Fruit fly (Drosophila melanogaster) whole organism, embryonic: ENCODE results near the gene CG10660.

Source experiments
- CG10209 ChIP-seq: fragments of 200-800 bp; sonication (Bioruptor generic); optimal IDR thresholded peaks from 3 replicates; lab custom pipeline; 2017; ENCODE audit warnings: missing biosample characterization, mild to moderate bottlenecking, missing genetic modification characterization, missing genetic modification reagents
- CG1024 ChIP-seq: fragments of 200-800 bp; sonication (Bioruptor generic); IDR thresholded peaks from 2 replicates; pipeline ENCODE4 v1.3.6; 2022; ENCODE audit warnings: missing biosample characterization, missing genetic modification characterization
- CG10431 ChIP-seq: fragments of 200-800 bp; sonication (Bioruptor generic); optimal IDR thresholded peaks from 3 replicates; lab custom pipeline; 2018; ENCODE audit warnings: missing biosample characterization, mild to moderate bottlenecking, missing genetic modification characterization
- CG11093 ChIP-seq: fragments of 200-800 bp; sonication (Bioruptor generic); IDR thresholded peaks from 3 replicates; pipeline ENCODE4 v1.3.6; 2022; ENCODE audit warnings: missing biosample characterization, missing genetic modification characterization
- CG13624 ChIP-seq: fragments of 200-800 bp; sonication (Bioruptor generic); optimal IDR thresholded peaks from 2 replicates; lab custom pipeline; 2016; ENCODE audit warnings: missing biosample characterization, missing genetic modification characterization
- CG1602 ChIP-seq: fragments of 200-800 bp; sonication (Bioruptor generic); optimal IDR thresholded peaks from 3 replicates; lab custom pipeline; 2016; ENCODE audit warnings: missing biosample characterization, missing genetic modification characterization
- CG17802 ChIP-seq: fragments of 200-800 bp; sonication (Bioruptor generic); optimal IDR thresholded peaks from 2 replicates; lab custom pipeline; 2018; ENCODE audit warnings: missing biosample characterization, mild to moderate bottlenecking, missing genetic modification characterization, moderate library complexity
- CG17912 ChIP-seq: fragments of 200-800 bp; sonication (Bioruptor generic); optimal IDR thresholded peaks from 2 replicates; lab custom pipeline; 2018; ENCODE audit warnings: missing biosample characterization, mild to moderate bottlenecking, missing genetic modification characterization
- CG18011 ChIP-seq: fragments of 200-800 bp; sonication (Bioruptor generic); optimal IDR thresholded peaks from 2 replicates; lab custom pipeline; 2017; ENCODE audit warnings: missing biosample characterization, missing genetic modification characterization, mild to moderate bottlenecking, moderate library complexity, missing genotype
- CG2116 ChIP-seq: fragments of 200-800 bp; sonication (Bioruptor generic); optimal IDR thresholded peaks from 3 replicates; lab custom pipeline; 2018; ENCODE audit warnings: missing biosample characterization, mild to moderate bottlenecking, missing genetic modification characterization
- CG2712 ChIP-seq: fragments of 200-800 bp; optimal IDR thresholded peaks from 3 replicates; lab custom pipeline; 2019; ENCODE audit warnings: missing biosample characterization, mild to moderate bottlenecking, missing genetic modification characterization, moderate library complexity
- CG3065 ChIP-seq: fragments of 200-800 bp; sonication (Bioruptor generic); optimal IDR thresholded peaks from 2 replicates; lab custom pipeline; 2016; ENCODE audit warnings: missing biosample characterization, missing genetic modification characterization
- CG32532 ChIP-seq: fragments of 200-800 bp; sonication (Bioruptor generic); IDR thresholded peaks from 2 replicates; pipeline ENCODE4 v1.3.6; 2022; ENCODE audit warnings: missing biosample characterization, missing genetic modification characterization
- CG33213 ChIP-seq: fragments of 200-800 bp; sonication (Bioruptor generic); optimal IDR thresholded peaks from 3 replicates; lab custom pipeline; 2016; ENCODE audit warnings: missing biosample characterization, missing genetic modification characterization
- CG33557 ChIP-seq: fragments of 200-800 bp; sonication (Bioruptor generic); optimal IDR thresholded peaks from 2 replicates; lab custom pipeline; 2019; ENCODE audit warnings: missing biosample characterization, mild to moderate bottlenecking, missing genetic modification characterization, moderate library complexity
- CG3847 ChIP-seq: fragments of 200-800 bp; sonication (Bioruptor generic); IDR thresholded peaks from 2 replicates; pipeline ENCODE4 v1.3.6; 2022; ENCODE audit warnings: missing biosample characterization, missing genetic modification characterization
- CG4282 ChIP-seq: fragments of 200-800 bp; sonication (Bioruptor generic); optimal IDR thresholded peaks from 2 replicates; lab custom pipeline; 2016; ENCODE audit warnings: missing biosample characterization, missing genetic modification characterization
- CG4617 ChIP-seq: fragments of 200-800 bp; sonication (Bioruptor generic); optimal IDR thresholded peaks from 3 replicates; lab custom pipeline; 2016; ENCODE audit warnings: missing biosample characterization, missing genetic modification characterization, borderline replicate concordance
- CG5180 ChIP-seq: fragments of 200-800 bp; sonication (Bioruptor generic); optimal IDR thresholded peaks from 3 replicates; lab custom pipeline; 2017; ENCODE audit warnings: missing biosample characterization, missing genetic modification characterization, mild to moderate bottlenecking, moderate library complexity, missing genetic modification reagents
- CG7963 ChIP-seq: fragments of 200-800 bp; sonication (Bioruptor generic); IDR thresholded peaks from 3 replicates; pipeline ENCODE4 v1.3.6; 2022; ENCODE audit warnings: missing biosample characterization, missing genetic modification characterization; ENCODE audit not compliant: partially characterized antibody
- CG8359 ChIP-seq: fragments of 200-800 bp; sonication (Bioruptor generic); optimal IDR thresholded peaks from 2 replicates; lab custom pipeline; 2017; ENCODE audit warnings: missing biosample characterization, mild to moderate bottlenecking, missing genetic modification characterization, borderline replicate concordance
- CG9727 ChIP-seq: fragments of 200-800 bp; sonication (Bioruptor generic); optimal IDR thresholded peaks from 3 replicates; lab custom pipeline; 2017; ENCODE audit warnings: missing biosample characterization, mild to moderate bottlenecking, missing genetic modification characterization
- Deaf1 ChIP-seq: fragments of 200-800 bp; optimal IDR thresholded peaks from 3 replicates; lab custom pipeline; 2019; ENCODE audit warnings: missing biosample characterization, mild to moderate bottlenecking, missing genetic modification characterization, moderate library complexity
- Dip2 ChIP-seq: fragments of 200-800 bp; sonication (Bioruptor generic); IDR thresholded peaks from 2 replicates; pipeline ENCODE4 v1.3.6; 2022; ENCODE audit warnings: missing biosample characterization, missing genetic modification characterization
- Ets97D ChIP-seq: fragments of 200-800 bp; sonication (Bioruptor generic); optimal IDR thresholded peaks from 3 replicates; lab custom pipeline; 2016; ENCODE audit warnings: missing biosample characterization, missing genetic modification characterization
- HLH54F ChIP-seq: fragments of 200-800 bp; sonication (Bioruptor generic); optimal IDR thresholded peaks from 3 replicates; lab custom pipeline; 2016; ENCODE audit warnings: missing biosample characterization, missing genetic modification characterization
- HmgZ ChIP-seq: fragments of 200-800 bp; sonication (Bioruptor generic); optimal IDR thresholded peaks from 2 replicates; lab custom pipeline; 2018; ENCODE audit warnings: missing biosample characterization, mild to moderate bottlenecking, missing genetic modification characterization
- Hr78 ChIP-seq, 2 experiments: fragments of 200-800 bp in 1 of 2; fragments of >200 bp in 1 of 2; sonication (Bioruptor generic) in 1 of 2; optimal IDR thresholded peaks; 2 replicates each; lab custom pipeline; 2017 to 2019; ENCODE audit warnings: missing biosample characterization in 2 of 2, missing genetic modification characterization in 2 of 2, mild to moderate bottlenecking in 1 of 2, moderate library complexity in 1 of 2
- Max ChIP-seq: fragments of 200-800 bp; sonication (Bioruptor generic); optimal IDR thresholded peaks from 2 replicates; lab custom pipeline; 2016; ENCODE audit warnings: missing biosample characterization, mild to moderate bottlenecking, missing genetic modification characterization
- Myb ChIP-seq: fragments of 200-800 bp; sonication (Bioruptor generic); optimal IDR thresholded peaks from 2 replicates; lab custom pipeline; 2016; ENCODE audit warnings: missing biosample characterization, missing genetic modification characterization
- Sry-β ChIP-seq: fragments of 200-800 bp; sonication (Bioruptor generic); optimal IDR thresholded peaks from 2 replicates; lab custom pipeline; 2018; ENCODE audit warnings: missing biosample characterization, mild to moderate bottlenecking, missing genetic modification characterization, moderate library complexity
- Tbp ChIP-seq: fragments of >200 bp; optimal IDR thresholded peaks from 2 replicates; lab custom pipeline; 2018; ENCODE audit warnings: missing biosample characterization, missing genetic modification characterization
- Xbp1 ChIP-seq: fragments of 200-800 bp; sonication (Bioruptor generic); optimal IDR thresholded peaks from 3 replicates; lab custom pipeline; 2016; ENCODE audit warnings: missing biosample characterization, mild to moderate bottlenecking, missing genetic modification characterization
- YL-1 ChIP-seq: fragments of 200-800 bp; sonication (Bioruptor generic); optimal IDR thresholded peaks from 3 replicates; lab custom pipeline; 2017; ENCODE audit warnings: missing biosample characterization, mild to moderate bottlenecking, missing genetic modification characterization
- ash1 ChIP-seq: fragments of 200-800 bp; sonication (Bioruptor generic); optimal IDR thresholded peaks from 2 replicates; lab custom pipeline; 2018; ENCODE audit warnings: missing biosample characterization, mild to moderate bottlenecking, missing genetic modification characterization
- bigmax ChIP-seq: fragments of 200-800 bp; sonication (Bioruptor generic); optimal IDR thresholded peaks from 2 replicates; lab custom pipeline; 2018; ENCODE audit warnings: missing biosample characterization, mild to moderate bottlenecking, missing genetic modification characterization
- danr ChIP-seq: fragments of 200-800 bp; sonication (Bioruptor generic); IDR thresholded peaks from 2 replicates; pipeline ENCODE4 v1.3.6; 2022; ENCODE audit warnings: missing biosample characterization, missing genetic modification characterization
- dm ChIP-seq: fragments of 200-800 bp; sonication (Bioruptor generic); optimal IDR thresholded peaks from 3 replicates; lab custom pipeline; 2016; ENCODE audit warnings: missing biosample characterization, missing genetic modification characterization
- fd3F ChIP-seq: fragments of 200-800 bp; sonication (Bioruptor generic); optimal IDR thresholded peaks from 2 replicates; lab custom pipeline; 2018; ENCODE audit warnings: missing biosample characterization, mild to moderate bottlenecking, missing genetic modification characterization, moderate library complexity
- gce ChIP-seq: fragments of 200-800 bp; sonication (Bioruptor generic); IDR thresholded peaks from 3 replicates; pipeline ENCODE4 v1.3.6; 2022; ENCODE audit warnings: missing biosample characterization, missing genetic modification characterization
- her ChIP-seq: fragments of 200-800 bp; sonication (Bioruptor generic); optimal IDR thresholded peaks from 2 replicates; lab custom pipeline; 2016; ENCODE audit warnings: missing biosample characterization, missing genetic modification characterization
- ind ChIP-seq: fragments of 200-800 bp; sonication (Bioruptor generic); optimal IDR thresholded peaks from 3 replicates; lab custom pipeline; 2016; ENCODE audit warnings: missing biosample characterization, missing genetic modification characterization
- jing ChIP-seq: fragments of 200-800 bp; sonication (Bioruptor generic); optimal IDR thresholded peaks from 2 replicates; lab custom pipeline; 2018; ENCODE audit warnings: missing biosample characterization, mild to moderate bottlenecking, missing genetic modification characterization
- lov ChIP-seq, 2 experiments: fragments of 200-800 bp in 1 of 2; fragments of >200 bp in 1 of 2; sonication (Bioruptor generic) in 1 of 2; IDR thresholded peaks in 1 of 2; optimal IDR thresholded peaks in 1 of 2; 2 replicates in 1 of 2; 3 replicates in 1 of 2; pipeline versions ENCODE4 v1.3.6 to Lab custom; 2017 to 2022; ENCODE audit warnings: missing biosample characterization in 1 of 2, missing genetic modification characterization in 1 of 2
- nmo ChIP-seq: fragments of 200-800 bp; sonication (Bioruptor generic); optimal IDR thresholded peaks from 2 replicates; lab custom pipeline; 2018; ENCODE audit warnings: missing biosample characterization, mild to moderate bottlenecking, missing genetic modification characterization, moderate library complexity
- nom ChIP-seq: fragments of 200-800 bp; sonication (Bioruptor generic); optimal IDR thresholded peaks from 2 replicates; lab custom pipeline; 2017; ENCODE audit warnings: missing biosample characterization, missing genetic modification characterization, mild to moderate bottlenecking, moderate library complexity, missing genetic modification reagents
- pzg ChIP-seq: fragments of 200-800 bp; sonication (Bioruptor generic); optimal IDR thresholded peaks from 3 replicates; lab custom pipeline; 2018; ENCODE audit warnings: missing biosample characterization, mild to moderate bottlenecking, missing genetic modification characterization, moderate library complexity
- tgo ChIP-seq: fragments of 200-800 bp; sonication (Bioruptor generic); IDR thresholded peaks from 3 replicates; pipeline ENCODE4 v1.3.6; 2022; ENCODE audit warnings: missing biosample characterization, missing genetic modification characterization
- tna ChIP-seq: fragments of 200-800 bp; sonication (Bioruptor generic); IDR thresholded peaks from 2 replicates; pipeline ENCODE4 v1.3.6; 2022; ENCODE audit warnings: missing biosample characterization, missing genetic modification characterization; ENCODE audit not compliant: partially characterized antibody
- vnd ChIP-seq: fragments of 200-800 bp; sonication (Bioruptor generic); IDR thresholded peaks from 3 replicates; pipeline ENCODE4 v1.3.6; 2022; ENCODE audit warnings: missing biosample characterization, missing genetic modification characterization; ENCODE audit not compliant: partially characterized antibody

Gene CG10660

dm6 chr3L:12490418-12491035 lies at the start of gene CG10660 (continued):
- TF ChIP-seq Hr78 (GFP tag; optimal IDR thresholded peaks at IDR 0.05; lab: Kevin White, UChicago) (peak in 1 of 2 experiments; percentile 67), CG1024 (GFP tag; lab: Robert Waterston, UW) (peak; percentile 86), CG13624 (GFP tag; lab: Kevin White, UChicago) (peak; percentile 8), CG5180 (GFP tag; lab: Kevin White, UChicago) (peak; percentile 68), CG10209 (GFP tag; lab: Kevin White, UChicago) (peak; percentile 88), nom (GFP tag; lab: Kevin White, UChicago) (peak; percentile 41), Deaf1 (tag; lab: Kevin White, UChicago) (peak; percentile 80), CG3065 (GFP tag; lab: Kevin White, UChicago) (peak; percentile 55), ind (peak; percentile 81), lov (optimal IDR thresholded peaks at IDR 0.05; lab: Kevin White, UChicago) (no peak), lov (GFP tag; IDR thresholded peaks at IDR 0.05; lab: Robert Waterston, UW) (peak; percentile 76; the same call in 1 of the 3 replicates), CG2712 (peak; percentile 91), CG10431 (peak; percentile 73), CG11093 (GFP tag; lab: Robert Waterston, UW) (peak; percentile 70; the same call in 2 of the 3 replicates), bigmax (GFP tag; lab: Kevin White, UChicago) (no peak), Max (peak; percentile 65), HLH54F (GFP tag; lab: Kevin White, UChicago) (peak; percentile 62), CG32532 (GFP tag; lab: Robert Waterston, UW) (peak; percentile 79; the same call in 1 of the 2 replicates), Tbp (GFP tag; lab: Kevin White, UChicago) (no peak), CG2116 (peak; percentile 54), CG17912 (GFP tag; lab: Kevin White, UChicago) (no peak), tna (no peak), CG4282 (GFP tag; lab: Kevin White, UChicago) (no peak), ash1 (GFP tag; lab: Kevin White, UChicago) (peak; percentile 19), CG33213 (peak; percentile 53), danr (GFP tag; lab: Robert Waterston, UW) (peak; percentile 62; the same call in 1 of the 2 replicates), fd3F (GFP tag; lab: Kevin White, UChicago) (peak; percentile 76), gce (GFP tag; lab: Robert Waterston, UW) (peak; percentile 84), jing (GFP tag; lab: Kevin White, UChicago) (peak; percentile 81), Dip2 (GFP tag; lab: Robert Waterston, UW) (no peak), Xbp1 (GFP tag; lab: Kevin White, UChicago) (peak; percentile 90), CG8359 (GFP tag; lab: Kevin White, UChicago) (peak; percentile 73), CG9727 (GFP tag; lab: Kevin White, UChicago) (peak; percentile 84), CG1602 (GFP tag; lab: Kevin White, UChicago) (peak; percentile 86), Sry-β (GFP tag; lab: Kevin White, UChicago) (peak; percentile 37), CG17802 (tag; lab: Kevin White, UChicago) (peak; percentile 65), tgo (peak; percentile 80)

dm6 chr3L:12537123-12537522 lies 46.6 kb upstream of the CG10660 start, which contains the start of gene CG4069:
Gene CG4069 (minus strand): TSS chr3L:12537315.
- TF ChIP-seq nmo (GFP tag; lab: Kevin White, UChicago): peak; percentile 13
- TF ChIP-seq vnd (GFP tag; lab: Robert Waterston, UW): no peak
- TF ChIP-seq CG4617: peak; percentile 26
- peak; percentile 90 for TF ChIP-seq Myb (GFP tag; lab: Kevin White, UChicago)
- peak; percentile 93 for TF ChIP-seq dm (GFP tag; lab: Kevin White, UChicago)
- peak; percentile 38 for TF ChIP-seq pzg
- TF ChIP-seq Ets97D (GFP tag; lab: Kevin White, UChicago): peak; percentile 17
- TF ChIP-seq CG33557 (GFP tag; lab: Kevin White, UChicago): no peak
- TF ChIP-seq CG18011 (GFP tag; lab: Kevin White, UChicago): peak; percentile 7
- TF ChIP-seq YL-1 (GFP tag; lab: Kevin White, UChicago): peak; percentile 47
- peak; percentile 99 for TF ChIP-seq her (GFP tag; lab: Kevin White, UChicago)
- TF ChIP-seq CG3847 (GFP tag; lab: Robert Waterston, UW): no peak
- TF ChIP-seq HmgZ: peak; percentile 21
- TF ChIP-seq CG7963 (GFP tag; lab: Robert Waterston, UW): no peak
